Worm (Caenorhabditis elegans): Measurements from ENCODE around the gene hex-1.

hex-1 gene

ce11 chrX:2276000-2276399 is 55.0 kb downstream of the hex-1 start:
- TF ChIP-seq efl-1 (optimal IDR thresholded peaks at IDR 0.05), result no peak
- TF ChIP-seq efl-1 (GFP tag; optimal IDR thresholded peaks at IDR 0.05 in 1 of 2), result peak in 1 of 2 experiments; percentile 67
- no peak for TF ChIP-seq unc-62 (GFP tag; optimal IDR thresholded peaks at IDR 0.05)
- TF ChIP-seq grh-1 (GFP tag; IDR thresholded peaks at IDR 0.05), result no peak
- no peak for TF ChIP-seq lin-15B (tag; optimal IDR thresholded peaks at IDR 0.05)
- no peak for TF ChIP-seq pax-3 (tag; optimal IDR thresholded peaks at IDR 0.05)
- TF ChIP-seq ztf-11 (tag; optimal IDR thresholded peaks at IDR 0.05), result no peak
- TF ChIP-seq nhr-85 (tag), result peak; percentile 44
- no peak for TF ChIP-seq snu-23 (GFP tag; optimal IDR thresholded peaks at IDR 0.05)
